Worm (Caenorhabditis elegans) whole organism, L3 larva: ENCODE results near the gene srv-1.

Experiments
- ceh-28 ChIP-seq: fragments of 150-350 bp; optimal IDR thresholded peaks from 2 replicates; lab custom pipeline; 2014; ENCODE audit warnings: missing biosample characterization, missing genetic modification reagents, missing genetic modification characterization
- eor-1 ChIP-seq, 2 experiments: fragments of 150-350 bp; optimal IDR thresholded peaks; 2 replicates each; lab custom pipeline; 2014 to 2018; ENCODE audit warnings: missing biosample characterization in 2 of 2, missing genetic modification characterization in 2 of 2
- lin-15B ChIP-seq: fragments of 150-350 bp; optimal IDR thresholded peaks from 2 replicates; lab custom pipeline; 2014; ENCODE audit warnings: missing biosample characterization, missing genetic modification characterization
- lin-39 ChIP-seq: fragments of 150-350 bp; optimal IDR thresholded peaks from 2 replicates; lab custom pipeline; 2018; ENCODE audit warnings: missing biosample characterization, missing genetic modification reagents, missing genetic modification characterization
- nhr-11 ChIP-seq: fragments of 150-350 bp; optimal IDR thresholded peaks from 2 replicates; lab custom pipeline; 2014; ENCODE audit warnings: missing biosample characterization, missing genetic modification characterization
- nhr-25 ChIP-seq: sonication (generic microtip); optimal IDR thresholded peaks from 2 replicates; lab custom pipeline; 2017; ENCODE audit warnings: missing biosample characterization, missing genetic modification characterization
- nhr-28 ChIP-seq: fragments of 150-350 bp; optimal IDR thresholded peaks from 2 replicates; lab custom pipeline; 2014; ENCODE audit warnings: missing biosample characterization, missing genetic modification characterization
- nhr-76 ChIP-seq: fragments of 150-350 bp; sonication (generic microtip); optimal IDR thresholded peaks from 5 replicates; lab custom pipeline; 2014; ENCODE audit warnings: missing biosample characterization, missing genetic modification characterization
- pha-4 ChIP-seq: fragments of 150-350 bp; optimal IDR thresholded peaks from 2 replicates; lab custom pipeline; 2014; ENCODE audit warnings: missing biosample characterization, missing genetic modification reagents, missing genetic modification characterization
- skn-1 ChIP-seq: fragments of 150-350 bp; optimal IDR thresholded peaks from 2 replicates; lab custom pipeline; 2014; ENCODE audit warnings: missing biosample characterization, missing genetic modification characterization
- snpc-4 ChIP-seq: fragments of 150-350 bp; optimal IDR thresholded peaks from 2 replicates; lab custom pipeline; 2014; ENCODE audit warnings: missing biosample characterization, missing genetic modification characterization

DNA sequence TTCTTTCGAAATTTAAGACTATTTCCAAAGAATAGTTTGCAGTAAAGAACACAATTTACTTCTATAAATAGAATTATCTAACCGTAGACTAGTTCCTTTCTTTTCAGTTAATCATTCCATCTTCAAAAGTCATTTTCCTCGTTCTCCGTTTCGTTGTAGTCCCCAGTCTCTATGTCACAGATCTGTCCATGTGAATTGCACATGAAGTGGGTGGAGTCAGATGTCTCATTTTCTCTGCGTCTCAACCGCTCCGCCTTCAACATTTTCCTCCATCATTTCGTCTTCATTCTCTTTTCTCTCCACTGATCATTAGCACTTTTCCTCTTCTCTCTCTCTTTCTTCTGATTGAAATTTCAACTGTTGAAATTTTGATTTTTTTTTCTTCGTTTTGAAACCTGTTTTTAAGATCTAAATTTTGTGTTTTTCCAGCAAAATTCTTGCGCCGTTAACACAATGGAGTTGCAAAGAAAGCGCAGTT lies 47.4 kb downstream of the srv-1 start, which contains the start of gene T07E3.4:
- no peak for TF ChIP-seq skn-1 (tag; lab: Kevin White, UChicago)
- TF ChIP-seq lin-15B (tag; lab: Kevin White, UChicago) = peak; percentile 38
- no peak for TF ChIP-seq snpc-4 (tag; lab: Kevin White, UChicago)
- peak; percentile 82 for TF ChIP-seq nhr-25 (tag; lab: Kevin White, UChicago)
- peak; percentile 78 for TF ChIP-seq lin-39 (tag; lab: Kevin White, UChicago)
- peak; percentile 58 for TF ChIP-seq nhr-11 (tag; lab: Kevin White, UChicago)
- TF ChIP-seq pha-4 (tag; lab: Kevin White, UChicago) = peak; percentile 44
- peak; percentile 47 for TF ChIP-seq ceh-28 (tag; lab: Kevin White, UChicago)
- TF ChIP-seq nhr-76 = no peak
- no peak for TF ChIP-seq nhr-28
- no peak for TF ChIP-seq eor-1 (tag; optimal IDR thresholded peaks at IDR 0.05; lab: Kevin White, UChicago)
